Worm (Caenorhabditis elegans): ENCODE measurements around the gene rol-3.

DNA sequence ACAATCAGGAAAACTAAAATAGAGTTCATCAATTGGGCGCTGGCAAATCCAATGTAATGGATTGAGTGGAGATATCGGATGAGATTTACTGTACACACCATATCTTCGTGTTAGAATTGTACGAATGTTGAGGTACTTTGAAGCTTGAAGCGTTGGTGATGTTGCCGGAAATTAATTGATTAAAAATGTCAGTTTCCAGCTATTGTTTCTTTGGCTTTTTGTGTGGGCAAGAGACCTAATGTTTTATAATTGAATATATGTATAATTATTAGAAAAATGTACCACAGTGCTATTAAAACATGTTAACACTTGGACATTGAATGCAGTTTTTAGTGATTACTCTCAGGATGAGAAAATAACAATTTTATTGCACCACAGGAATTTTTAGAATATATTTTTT lies 40.6 kb upstream of the rol-3 start, which contains the start of gene str-136:
- no peak for TF ChIP-seq snpc-4 (tag; optimal IDR thresholded peaks at IDR 0.05)
- no peak for TF ChIP-seq nhr-25 (tag; optimal IDR thresholded peaks at IDR 0.05; ENCODE audit: borderline replicate concordance, insufficient read depth)
- no peak for TF ChIP-seq ceh-28 (tag; optimal IDR thresholded peaks at IDR 0.05)

Measured in whole organism, L4 larva.